Worm (Caenorhabditis elegans) whole organism, L4/young adult: ENCODE data around the gene csb-1.

ENCODE experiments used
- dao-5 ChIP-seq: sonication (generic microtip); optimal IDR thresholded peaks from 2 replicates; lab custom pipeline; 2016; ENCODE audit warnings: missing genotype, missing genetic modification characterization, moderate library complexity, missing compliant biosample characterization
- him-1 ChIP-seq: sonication (generic microtip); optimal IDR thresholded peaks from 2 replicates; lab custom pipeline; 2016; ENCODE audit warnings: missing genotype, missing genetic modification reagents, missing genetic modification characterization, missing compliant biosample characterization

DNA sequence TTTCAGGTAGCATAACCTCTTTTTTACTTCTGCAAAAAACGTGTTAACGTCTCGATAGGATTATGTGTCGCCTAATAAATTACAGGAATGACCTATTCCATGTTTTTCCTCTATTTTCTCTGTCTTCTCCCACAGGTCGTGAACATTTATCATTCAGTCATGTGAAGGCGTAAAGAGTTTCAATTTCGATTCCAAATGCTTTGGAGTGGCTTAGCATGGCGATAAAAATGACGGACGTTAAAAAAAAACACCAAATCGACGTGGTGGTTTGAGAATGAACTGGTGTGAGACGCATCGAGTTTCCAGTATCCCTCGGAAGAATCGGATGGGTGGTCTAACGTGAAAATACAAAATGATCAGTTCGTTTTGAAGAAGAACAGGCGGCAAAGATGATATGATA lies 3.9 kb upstream of the csb-1 start:
- TF ChIP-seq him-1 (tag; lab: Kevin White, UChicago) (no peak), dao-5 (no peak)
